Worm (Caenorhabditis elegans): ENCODE data around the gene ifb-2.

- no peak for TF ChIP-seq lin-39 (tag; optimal IDR thresholded peaks at IDR 0.05)
- TF ChIP-seq mab-9 (GFP tag; IDR thresholded peaks at IDR 0.05) = no peak
- TF ChIP-seq C04F5.9 (tag; optimal IDR thresholded peaks at IDR 0.05) = no peak
- no peak for TF ChIP-seq blmp-1 (tag; optimal IDR thresholded peaks at IDR 0.05)
Observed at ce11 chrII:5781935-5782921, 32.2 kb downstream of the ifb-2 start, which contains the start of gene K05F1.6.

Measured in whole organism, L1 larva.